Fruit fly (Drosophila melanogaster): ENCODE results near the gene Or71a.

Or71a gene

dm6 chr3L:15089083-15089704 lies 10.9 kb upstream of the Or71a start (continued):
- TF ChIP-seq bbx (GFP tag; IDR thresholded peaks at IDR 0.05; ENCODE audit: partially characterized antibody) (no peak), CG16815 (GFP tag; optimal IDR thresholded peaks at IDR 0.05) (no peak), trh (GFP tag; optimal IDR thresholded peaks at IDR 0.05) (no peak), fd96Cb (tag; optimal IDR thresholded peaks at IDR 0.05) (no peak), Dek (tag; optimal IDR thresholded peaks at IDR 0.05) (peak; percentile 36), CoRest (tag; optimal IDR thresholded peaks at IDR 0.05) (peak; percentile 24), luna (GFP tag; optimal IDR thresholded peaks at IDR 0.05) (no peak), fd102C (GFP tag; optimal IDR thresholded peaks at IDR 0.05) (no peak), zfh1 (GFP tag; IDR thresholded peaks at IDR 0.05) (no peak), CG15479 (GFP tag; optimal IDR thresholded peaks at IDR 0.05) (no peak), da (GFP tag; optimal IDR thresholded peaks at IDR 0.05) (no peak), CG7372 (GFP tag; IDR thresholded peaks at IDR 0.05) (no peak), CG10959 (GFP tag; IDR thresholded peaks at IDR 0.05) (no peak), HmgZ (tag; optimal IDR thresholded peaks at IDR 0.05) (no peak), CG6854 (GFP tag; optimal IDR thresholded peaks at IDR 0.05) (no peak), HHEX (GFP tag; optimal IDR thresholded peaks at IDR 0.05) (no peak), lilli (GFP tag; optimal IDR thresholded peaks at IDR 0.05) (no peak), Gsc (GFP tag; IDR thresholded peaks at IDR 0.05) (no peak), Atf-2 (GFP tag; optimal IDR thresholded peaks at IDR 0.05) (no peak), sim (GFP tag; IDR thresholded peaks at IDR 0.05) (no peak), Antp (GFP tag; optimal IDR thresholded peaks at IDR 0.05) (no peak), Tbp (GFP tag; optimal IDR thresholded peaks at IDR 0.05) (no peak), CG42726 (GFP tag; IDR thresholded peaks at IDR 0.05; ENCODE audit: partially characterized antibody) (no peak), dysf (GFP tag; IDR thresholded peaks at IDR 0.05) (no peak; the same call in 2 of the 3 replicates), CG1233 (GFP tag; optimal IDR thresholded peaks at IDR 0.05) (no peak), Nf-YB (GFP tag; optimal IDR thresholded peaks at IDR 0.05) (no peak), nerfin-1 (tag; optimal IDR thresholded peaks at IDR 0.05) (no peak), CG6765 (GFP tag; optimal IDR thresholded peaks at IDR 0.05) (no peak), NfI (GFP tag; optimal IDR thresholded peaks at IDR 0.05) (no peak), fru (optimal IDR thresholded peaks at IDR 0.05) (no peak), tio (GFP tag; optimal IDR thresholded peaks at IDR 0.05) (no peak), Taf1 (GFP tag; IDR thresholded peaks at IDR 0.05) (no peak), lbe (GFP tag; optimal IDR thresholded peaks at IDR 0.05) (no peak), GATAe (GFP tag; conservative IDR thresholded peaks at IDR 0.05) (no peak), CG7556 (GFP tag; optimal IDR thresholded peaks at IDR 0.05) (peak; percentile 17), gce (GFP tag; IDR thresholded peaks at IDR 0.05) (no peak), Spps (tag; optimal IDR thresholded peaks at IDR 0.05) (no peak), CG4328 (GFP tag; optimal IDR thresholded peaks at IDR 0.05) (no peak), ken (GFP tag; IDR thresholded peaks at IDR 0.05) (no peak), tgo (GFP tag; IDR thresholded peaks at IDR 0.05) (no peak), D19B (GFP tag; optimal IDR thresholded peaks at IDR 0.05) (no peak), CG9876 (GFP tag; optimal IDR thresholded peaks at IDR 0.05) (no peak), CG12391 (tag; optimal IDR thresholded peaks at IDR 0.05) (peak; percentile 55), pzg (GFP tag; optimal IDR thresholded peaks at IDR 0.05) (no peak), Usf (GFP tag; optimal IDR thresholded peaks at IDR 0.05) (no peak), CG8089 (GFP tag; optimal IDR thresholded peaks at IDR 0.05) (no peak), Dbx (GFP tag; IDR thresholded peaks at IDR 0.05) (no peak), nom (GFP tag; optimal IDR thresholded peaks at IDR 0.05) (no peak), z (GFP tag; IDR thresholded peaks at IDR 0.05) (no peak), CG4282 (GFP tag; optimal IDR thresholded peaks at IDR 0.05) (no peak), usp (GFP tag; optimal IDR thresholded peaks at IDR 0.05) (no peak), CG1024 (GFP tag; IDR thresholded peaks at IDR 0.05) (no peak)
